Worm (Caenorhabditis elegans): Measurements from ENCODE around the gene cutc-1.
A peak's percentile ranks its signal among the peaks of the same experiment; 100 is the strongest.

The cutc-1 gene

ce11 chrIII:8429497-8429896, 26.1 kb upstream of the cutc-1 start:
- TF ChIP-seq him-1 (tag; optimal IDR thresholded peaks at IDR 0.05) (no peak), W03F9.2 (tag; optimal IDR thresholded peaks at IDR 0.05) (no peak), dao-5 (tag; optimal IDR thresholded peaks at IDR 0.05) (no peak)

- no peak for TF ChIP-seq dao-5 (tag; optimal IDR thresholded peaks at IDR 0.05)
- no peak for TF ChIP-seq W03F9.2 (tag; optimal IDR thresholded peaks at IDR 0.05)
- TF ChIP-seq him-1 (tag; optimal IDR thresholded peaks at IDR 0.05), result no peak
Observed at ce11 chrIII:8429035-8429434, 25.6 kb upstream of the cutc-1 start, which contains the start of gene ZK1236.1. TSS of gene ZK1236.1 (plus strand) at chrIII:8429297.

ce11 chrIII:8426271-8426670, 22.9 kb upstream of the cutc-1 start, which contains the start of gene cec-1:
TSS of gene cec-1 (plus strand) at chrIII:8426333.
- TF ChIP-seq him-1 (tag; optimal IDR thresholded peaks at IDR 0.05), result no peak
- no peak for TF ChIP-seq W03F9.2 (tag; optimal IDR thresholded peaks at IDR 0.05)
- TF ChIP-seq dao-5 (tag; optimal IDR thresholded peaks at IDR 0.05), result no peak

ce11 chrIII:8425076-8425475, 21.7 kb upstream of the cutc-1 start:
- TF ChIP-seq W03F9.2 (tag; optimal IDR thresholded peaks at IDR 0.05), result no peak
- peak; percentile 61 for TF ChIP-seq him-1 (tag; optimal IDR thresholded peaks at IDR 0.05)
- TF ChIP-seq dao-5 (tag; optimal IDR thresholded peaks at IDR 0.05), result peak; percentile 56

- TF ChIP-seq him-1 (tag; optimal IDR thresholded peaks at IDR 0.05), result no peak
- TF ChIP-seq W03F9.2 (tag; optimal IDR thresholded peaks at IDR 0.05), result no peak
- no peak for TF ChIP-seq dao-5 (tag; optimal IDR thresholded peaks at IDR 0.05)
Observed at ce11 chrIII:8417968-8418267, 14.5 kb upstream of the cutc-1 start, which contains the start of gene sor-1. TSS of gene sor-1 (plus strand) at chrIII:8418168.

- TF ChIP-seq dao-5 (tag; optimal IDR thresholded peaks at IDR 0.05), result peak; percentile 29
- peak; percentile 95 for TF ChIP-seq him-1 (tag; optimal IDR thresholded peaks at IDR 0.05)
- TF ChIP-seq W03F9.2 (tag; optimal IDR thresholded peaks at IDR 0.05), result peak; percentile 78
Observed at ce11 chrIII:8417192-8417967, 14.0 kb upstream of the cutc-1 start.

- TF ChIP-seq W03F9.2 (tag; optimal IDR thresholded peaks at IDR 0.05) (no peak), him-1 (tag; optimal IDR thresholded peaks at IDR 0.05) (no peak), dao-5 (tag; optimal IDR thresholded peaks at IDR 0.05) (no peak)
Observed at ce11 chrIII:8416871-8417191, 13.4 kb upstream of the cutc-1 start.

ce11 chrIII:8413501-8413900, 10.1 kb upstream of the cutc-1 start:
- TF ChIP-seq W03F9.2 (tag; optimal IDR thresholded peaks at IDR 0.05), result no peak
- no peak for TF ChIP-seq him-1 (tag; optimal IDR thresholded peaks at IDR 0.05)
- no peak for TF ChIP-seq dao-5 (tag; optimal IDR thresholded peaks at IDR 0.05)

- TF ChIP-seq him-1 (tag; optimal IDR thresholded peaks at IDR 0.05) (no peak), W03F9.2 (tag; optimal IDR thresholded peaks at IDR 0.05) (no peak), dao-5 (tag; optimal IDR thresholded peaks at IDR 0.05) (no peak)
Observed at ce11 chrIII:8411976-8412375, 8.6 kb upstream of the cutc-1 start.

ce11 chrIII:8410747-8411146, 7.3 kb upstream of the cutc-1 start:
- TF ChIP-seq dao-5 (tag; optimal IDR thresholded peaks at IDR 0.05) (no peak), W03F9.2 (tag; optimal IDR thresholded peaks at IDR 0.05) (no peak), him-1 (tag; optimal IDR thresholded peaks at IDR 0.05) (no peak)

ce11 chrIII:8409166-8409565, 5.8 kb upstream of the cutc-1 start, which contains the start of gene ZK353.9:
TSS of gene ZK353.9 (plus strand) at chrIII:8409496.
- TF ChIP-seq dao-5 (tag; optimal IDR thresholded peaks at IDR 0.05) (no peak), W03F9.2 (tag; optimal IDR thresholded peaks at IDR 0.05) (no peak), him-1 (tag; optimal IDR thresholded peaks at IDR 0.05) (no peak)

ce11 chrIII:8405449-8405962, 2.1 kb upstream of the cutc-1 start, which contains the start of the genes ubxn-4 and cyy-1:
TSS of gene ubxn-4 (minus strand) at chrIII:8405562.
TSS of gene cyy-1 (plus strand) at chrIII:8405874.
- TF ChIP-seq W03F9.2 (tag; optimal IDR thresholded peaks at IDR 0.05), result peak; percentile 15
- no peak for TF ChIP-seq dao-5 (tag; optimal IDR thresholded peaks at IDR 0.05)
- no peak for TF ChIP-seq him-1 (tag; optimal IDR thresholded peaks at IDR 0.05)

ce11 chrIII:8402633-8403032, 774 bp downstream of the cutc-1 start:
- TF ChIP-seq W03F9.2 (tag; optimal IDR thresholded peaks at IDR 0.05), result no peak
- no peak for TF ChIP-seq him-1 (tag; optimal IDR thresholded peaks at IDR 0.05)
- TF ChIP-seq dao-5 (tag; optimal IDR thresholded peaks at IDR 0.05), result no peak

ce11 chrIII:8401887-8402286, 1.5 kb downstream of the cutc-1 start, which contains the start of gene lap-1:
TSS of gene lap-1 (minus strand) at chrIII:8401928.
- TF ChIP-seq dao-5 (tag; optimal IDR thresholded peaks at IDR 0.05) (no peak), W03F9.2 (tag; optimal IDR thresholded peaks at IDR 0.05) (no peak), him-1 (tag; optimal IDR thresholded peaks at IDR 0.05) (no peak)
